Worm (Caenorhabditis elegans) whole organism, late embryonic: ENCODE measurements around the gene T05H10.1.

Experiments
- ahr-1 ChIP-seq: sonication (generic microtip); optimal IDR thresholded peaks from 2 replicates; lab custom pipeline; 2016; ENCODE audit warnings: missing genetic modification characterization, missing compliant biosample characterization
- ceh-30 ChIP-seq: fragments of 150-350 bp; optimal IDR thresholded peaks from 2 replicates; lab custom pipeline; 2014; ENCODE audit warnings: missing biosample characterization, missing genetic modification characterization
- dve-1 ChIP-seq: sonication (generic microtip); optimal IDR thresholded peaks from 2 replicates; lab custom pipeline; 2017; ENCODE audit warnings: antibody characterized with exemption, mild to moderate bottlenecking, missing genetic modification characterization, missing compliant biosample characterization
- gmeb-2 ChIP-seq: sonication (generic microtip); optimal IDR thresholded peaks from 2 replicates; lab custom pipeline; 2016; ENCODE audit warnings: missing genetic modification characterization, inconsistent platforms, missing compliant biosample characterization
- hlh-13 ChIP-seq: fragments of 200-800 bp; sonication (Bioruptor generic); optimal IDR thresholded peaks from 2 replicates; lab custom pipeline; 2018; ENCODE audit warnings: mild to moderate bottlenecking, missing genetic modification characterization, missing compliant biosample characterization
- lim-6 ChIP-seq: sonication (generic microtip); optimal IDR thresholded peaks from 2 replicates; lab custom pipeline; 2016; ENCODE audit warnings: missing genetic modification characterization, missing compliant biosample characterization
- madf-2 ChIP-seq: sonication (generic microtip); optimal IDR thresholded peaks from 2 replicates; lab custom pipeline; 2017; ENCODE audit warnings: missing genetic modification characterization, missing compliant biosample characterization
- npax-4 ChIP-seq: sonication (generic microtip); optimal IDR thresholded peaks from 2 replicates; lab custom pipeline; 2016; ENCODE audit warnings: missing genetic modification characterization, missing compliant biosample characterization
- rnt-1 ChIP-seq: sonication (generic microtip); optimal IDR thresholded peaks from 2 replicates; lab custom pipeline; 2016; ENCODE audit warnings: missing genetic modification characterization, missing compliant biosample characterization
- sdc-2 ChIP-seq: sonication (generic microtip); optimal IDR thresholded peaks from 2 replicates; lab custom pipeline; 2016; ENCODE audit warnings: missing genotype, missing genetic modification characterization, missing compliant biosample characterization
- unc-55 ChIP-seq: sonication (generic microtip); optimal IDR thresholded peaks from 2 replicates; lab custom pipeline; 2017; ENCODE audit warnings: missing biosample characterization, missing genetic modification reagents, missing genetic modification characterization
- unc-86 ChIP-seq: sonication (generic microtip); optimal IDR thresholded peaks from 2 replicates; lab custom pipeline; 2016; ENCODE audit warnings: missing genetic modification characterization, missing compliant biosample characterization

DNA sequence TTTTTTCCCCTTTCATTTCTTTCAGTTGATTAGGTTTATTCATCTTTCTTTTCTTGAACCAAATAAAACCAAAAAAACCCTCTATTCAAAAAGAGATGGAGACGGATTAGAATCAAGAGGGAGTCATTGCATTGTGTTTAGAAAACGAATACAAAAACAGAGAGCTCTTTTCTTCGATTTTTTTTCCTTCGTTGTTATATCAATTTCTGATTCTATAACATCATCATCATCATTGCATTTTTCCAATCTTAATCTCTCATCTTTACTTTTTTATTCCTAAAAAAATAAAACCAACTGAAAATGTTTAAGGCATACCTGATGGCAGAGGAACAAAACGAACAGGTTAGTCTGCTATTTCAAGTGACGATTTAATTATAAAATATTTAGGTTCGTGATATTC is 16.4 kb downstream of the T05H10.1 start, which contains the start of gene T05H10.8:
- TF ChIP-seq rnt-1 = no peak
- no peak for TF ChIP-seq hlh-13 (GFP tag; lab: Kevin White, UChicago)
- no peak for TF ChIP-seq gmeb-2
- TF ChIP-seq npax-4 = no peak
- TF ChIP-seq dve-1 (tag; lab: Kevin White, UChicago) = no peak
- TF ChIP-seq unc-86 = no peak
- TF ChIP-seq lim-6 (tag; lab: Kevin White, UChicago) = no peak
- no peak for TF ChIP-seq sdc-2
- no peak for TF ChIP-seq unc-55 (GFP tag; lab: Kevin White, UChicago)
- no peak for TF ChIP-seq ahr-1 (tag; lab: Kevin White, UChicago)
- TF ChIP-seq ceh-30 (tag; lab: Kevin White, UChicago) = no peak
- no peak for TF ChIP-seq madf-2 (tag; lab: Kevin White, UChicago)
